Fruit fly (Drosophila melanogaster): ENCODE measurements around the gene robl22E.

- TF ChIP-seq Hnf4 (GFP tag; optimal IDR thresholded peaks at IDR 0.05) (no peak), br (GFP tag; optimal IDR thresholded peaks at IDR 0.05) (no peak), Hr78 (GFP tag; optimal IDR thresholded peaks at IDR 0.05) (no peak)
Measured at dm6 chr2L:2311449-2311848, 20.9 kb upstream of the robl22E start, which contains the start of gene eys.

All from whole organism, wandering third instar larva.